Worm (Caenorhabditis elegans) whole organism, L3 larva: ENCODE data around the gene Y37D8A.5.

ENCODE experiments used
- elt-2 ChIP-seq: sonication (generic microtip); optimal IDR thresholded peaks from 2 replicates; lab custom pipeline; 2016; ENCODE audit warnings: missing genetic modification reagents, mild to moderate bottlenecking, missing genetic modification characterization, missing compliant biosample characterization
- elt-3 ChIP-seq, 3 experiments: fragments of 150-350 bp in 1 of 3; sonication (generic microtip) in 2 of 3; optimal IDR thresholded peaks; 2 replicates in 2 of 3; 4 replicates in 1 of 3; lab custom pipeline; 2014 to 2017; ENCODE audit warnings: missing biosample characterization in 3 of 3, missing genetic modification characterization in 3 of 3
- nhr-11 ChIP-seq: fragments of 150-350 bp; optimal IDR thresholded peaks from 2 replicates; lab custom pipeline; 2014; ENCODE audit warnings: missing biosample characterization, missing genetic modification characterization
- nhr-67 ChIP-seq: fragments of 150-350 bp; optimal IDR thresholded peaks from 2 replicates; lab custom pipeline; 2014; ENCODE audit warnings: missing biosample characterization, missing genetic modification characterization
- pha-4 ChIP-seq: fragments of 150-350 bp; optimal IDR thresholded peaks from 2 replicates; lab custom pipeline; 2014; ENCODE audit warnings: missing biosample characterization, missing genetic modification reagents, missing genetic modification characterization
- snpc-4 ChIP-seq: fragments of 150-350 bp; optimal IDR thresholded peaks from 2 replicates; lab custom pipeline; 2014; ENCODE audit warnings: missing biosample characterization, missing genetic modification characterization
- unc-62 ChIP-seq: fragments of 150-350 bp; sonication (generic microtip); optimal IDR thresholded peaks from 4 replicates; lab custom pipeline; 2014; ENCODE audit warnings: missing biosample characterization, missing genetic modification reagents, missing genetic modification characterization

DNA sequence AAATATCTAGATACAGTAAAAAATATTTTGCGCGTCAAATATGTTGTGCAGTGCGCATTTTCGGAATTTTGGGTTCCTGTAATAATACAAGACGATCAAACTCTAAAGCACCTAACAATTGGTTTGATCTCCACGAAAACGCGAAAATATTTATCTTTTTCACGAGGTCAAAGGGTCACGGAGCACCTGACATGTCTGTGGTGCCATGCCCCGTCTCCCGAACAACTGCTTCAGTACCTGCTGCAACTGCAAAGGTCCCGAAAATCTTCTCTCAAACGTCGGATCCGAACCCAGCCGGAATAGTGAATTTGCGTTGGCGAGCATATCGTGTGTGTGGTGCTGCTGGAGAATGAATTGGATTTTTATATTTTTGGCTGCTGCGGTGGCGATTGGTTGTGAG lies 35.4 kb downstream of the Y37D8A.5 start, which contains the start of the genes Y37D8A.2 and Y37D8A.25:
- TF ChIP-seq snpc-4 (tag; lab: Kevin White, UChicago) (no peak), nhr-11 (tag; lab: Kevin White, UChicago) (no peak), nhr-67 (tag; lab: Kevin White, UChicago) (no peak), elt-2 (tag; lab: Kevin White, UChicago) (no peak), unc-62 (GFP tag; lab: Kevin White, UChicago) (no peak), elt-3 (tag; optimal IDR thresholded peaks at IDR 0.05; lab: Kevin White, UChicago) (no peak), pha-4 (tag; lab: Kevin White, UChicago) (no peak)
